Fruit fly (Drosophila melanogaster): Measurements from ENCODE around the gene Vha13.

DNA sequence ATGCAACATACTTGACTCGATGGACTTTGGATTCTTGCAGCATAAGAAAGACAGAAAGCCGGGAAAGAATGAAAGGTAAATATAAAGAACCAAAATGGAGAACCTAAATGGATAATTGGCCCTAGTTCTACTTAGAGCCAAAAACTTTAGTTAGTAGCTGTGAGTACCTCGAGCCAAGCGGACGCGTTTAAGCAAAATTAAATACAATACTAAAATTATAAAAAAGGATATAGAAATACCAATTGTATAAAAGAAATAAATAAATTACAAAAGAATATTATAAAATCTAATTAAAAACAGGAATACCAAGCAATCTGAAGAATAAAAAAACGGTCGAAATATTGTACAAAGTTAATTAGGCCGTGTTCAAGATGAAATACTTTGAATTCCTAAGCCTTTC lies 9.5 kb downstream of the Vha13 start, which contains the start of gene CG34138:
- TF ChIP-seq CG8478 (optimal IDR thresholded peaks at IDR 0.05) (no peak), CTCF (optimal IDR thresholded peaks at IDR 0.05) (no peak)

Data from S2 (cell line).